Fruit fly (Drosophila melanogaster) whole organism, embryonic: Measurements from ENCODE around the gene CG7953.
A peak's percentile ranks its signal among the peaks of the same experiment; 100 is the strongest.

Experiments
- CG13123 ChIP-seq: fragments of 200-800 bp; sonication (Bioruptor generic); optimal IDR thresholded peaks from 2 replicates; lab custom pipeline; 2016; ENCODE audit warnings: missing biosample characterization, missing genetic modification characterization
- CG13624 ChIP-seq: fragments of 200-800 bp; sonication (Bioruptor generic); optimal IDR thresholded peaks from 2 replicates; lab custom pipeline; 2016; ENCODE audit warnings: missing biosample characterization, missing genetic modification characterization
- CG14860 ChIP-seq: fragments of 200-800 bp; sonication (Bioruptor generic); IDR thresholded peaks from 3 replicates; pipeline ENCODE4 v1.3.6; 2022; ENCODE audit warnings: missing biosample characterization, missing genetic modification characterization; ENCODE audit not compliant: partially characterized antibody
- CG15479 ChIP-seq: fragments of 200-800 bp; sonication (Bioruptor generic); optimal IDR thresholded peaks from 3 replicates; lab custom pipeline; 2019; ENCODE audit warnings: missing biosample characterization, mild to moderate bottlenecking, missing genetic modification characterization, moderate library complexity
- CG16779 ChIP-seq: fragments of 200-800 bp; sonication (Bioruptor generic); IDR thresholded peaks from 2 replicates; pipeline ENCODE4 v1.3.6; 2022; ENCODE audit warnings: missing biosample characterization, missing genetic modification characterization
- CG16813 ChIP-seq: fragments of 200-800 bp; sonication (Bioruptor generic); IDR thresholded peaks from 3 replicates; pipeline ENCODE4 v1.3.6; 2022; ENCODE audit warnings: missing biosample characterization, missing genetic modification characterization; ENCODE audit not compliant: partially characterized antibody
- CG16815 ChIP-seq: fragments of 200-800 bp; sonication (Bioruptor generic); optimal IDR thresholded peaks from 3 replicates; lab custom pipeline; 2017; ENCODE audit warnings: missing biosample characterization, mild to moderate bottlenecking, missing genetic modification characterization
- CG3163 ChIP-seq: fragments of 200-800 bp; sonication (Bioruptor generic); optimal IDR thresholded peaks from 3 replicates; lab custom pipeline; 2016; ENCODE audit warnings: missing biosample characterization, missing genetic modification characterization
- CG33557 ChIP-seq: fragments of 200-800 bp; sonication (Bioruptor generic); optimal IDR thresholded peaks from 2 replicates; lab custom pipeline; 2019; ENCODE audit warnings: missing biosample characterization, mild to moderate bottlenecking, missing genetic modification characterization, moderate library complexity
- CG34422 ChIP-seq: fragments of 200-800 bp; sonication (Bioruptor generic); IDR thresholded peaks from 3 replicates; pipeline ENCODE4 v1.3.6; 2022; ENCODE audit warnings: missing biosample characterization, missing genetic modification characterization
- CG4854 ChIP-seq: fragments of 200-800 bp; sonication (Bioruptor generic); optimal IDR thresholded peaks from 2 replicates; lab custom pipeline; 2016; ENCODE audit warnings: missing biosample characterization, missing genetic modification characterization, inconsistent platforms
- CG5953 ChIP-seq: fragments of 200-800 bp; sonication (Bioruptor generic); IDR thresholded peaks from 2 replicates; pipeline ENCODE4 v1.3.6; 2022; ENCODE audit warnings: missing biosample characterization, missing genetic modification characterization
- CG7357 ChIP-seq: fragments of 200-800 bp; sonication (Bioruptor generic); IDR thresholded peaks from 3 replicates; pipeline ENCODE4 v1.3.6; 2022; ENCODE audit warnings: missing biosample characterization, missing genetic modification characterization
- CG7556 ChIP-seq: fragments of 200-800 bp; sonication (Bioruptor generic); optimal IDR thresholded peaks from 2 replicates; lab custom pipeline; 2017; ENCODE audit warnings: missing biosample characterization, mild to moderate bottlenecking, missing genetic modification characterization
- CG8359 ChIP-seq: fragments of 200-800 bp; sonication (Bioruptor generic); optimal IDR thresholded peaks from 2 replicates; lab custom pipeline; 2017; ENCODE audit warnings: missing biosample characterization, mild to moderate bottlenecking, missing genetic modification characterization, borderline replicate concordance
- CG8924 ChIP-seq: fragments of 200-800 bp; optimal IDR thresholded peaks from 3 replicates; lab custom pipeline; 2019; ENCODE audit warnings: missing biosample characterization, mild to moderate bottlenecking, missing genetic modification characterization, moderate library complexity
- CG9932 ChIP-seq: fragments of 200-800 bp; sonication (Bioruptor generic); IDR thresholded peaks from 2 replicates; pipeline ENCODE4 v1.3.6; 2022; ENCODE audit warnings: missing biosample characterization, missing genetic modification characterization
- CkIIα-i1 ChIP-seq: fragments of 200-800 bp; sonication (Bioruptor generic); IDR thresholded peaks from 2 replicates; pipeline ENCODE4 v1.3.6; 2022; ENCODE audit warnings: missing biosample characterization, missing genetic modification characterization
- CrebB ChIP-seq: fragments of 200-800 bp; sonication (Bioruptor generic); optimal IDR thresholded peaks from 3 replicates; lab custom pipeline; 2018; ENCODE audit warnings: missing biosample characterization, mild to moderate bottlenecking, missing genetic modification characterization
- Fer1 ChIP-seq: fragments of 200-800 bp; sonication (Bioruptor generic); optimal IDR thresholded peaks from 2 replicates; lab custom pipeline; 2017; ENCODE audit warnings: missing biosample characterization, mild to moderate bottlenecking, missing genetic modification characterization
- HLH54F ChIP-seq: fragments of 200-800 bp; sonication (Bioruptor generic); optimal IDR thresholded peaks from 3 replicates; lab custom pipeline; 2016; ENCODE audit warnings: missing biosample characterization, missing genetic modification characterization
- HLHmδ ChIP-seq: fragments of 200-800 bp; sonication (Bioruptor generic); optimal IDR thresholded peaks from 2 replicates; lab custom pipeline; 2018; ENCODE audit warnings: missing biosample characterization, mild to moderate bottlenecking, missing genetic modification characterization, moderate library complexity
- Hey ChIP-seq: fragments of 200-800 bp; sonication (Bioruptor generic); optimal IDR thresholded peaks from 3 replicates; lab custom pipeline; 2018; ENCODE audit warnings: missing biosample characterization, mild to moderate bottlenecking, missing genetic modification characterization
- Hr39 ChIP-seq: fragments of >200 bp; optimal IDR thresholded peaks from 2 replicates; lab custom pipeline; 2017
- Lim3 ChIP-seq: fragments of 200-800 bp; sonication (Bioruptor generic); IDR thresholded peaks from 2 replicates; pipeline ENCODE4 v1.3.6; 2022; ENCODE audit warnings: missing biosample characterization, missing genetic modification characterization
- Max ChIP-seq: fragments of 200-800 bp; sonication (Bioruptor generic); optimal IDR thresholded peaks from 2 replicates; lab custom pipeline; 2016; ENCODE audit warnings: missing biosample characterization, mild to moderate bottlenecking, missing genetic modification characterization
- Myb ChIP-seq: fragments of 200-800 bp; sonication (Bioruptor generic); optimal IDR thresholded peaks from 2 replicates; lab custom pipeline; 2016; ENCODE audit warnings: missing biosample characterization, missing genetic modification characterization
- Optix ChIP-seq: fragments of 200-800 bp; sonication (Bioruptor generic); IDR thresholded peaks from 3 replicates; pipeline ENCODE4 v1.3.6; 2022; ENCODE audit warnings: missing biosample characterization, missing genetic modification characterization
- Ravus ChIP-seq: fragments of 200-800 bp; sonication (Bioruptor generic); IDR thresholded peaks from 2 replicates; pipeline ENCODE4 v1.3.6; 2022; ENCODE audit warnings: missing biosample characterization, missing genetic modification characterization
- Side ChIP-seq: fragments of 200-800 bp; sonication (Bioruptor generic); optimal IDR thresholded peaks from 2 replicates; lab custom pipeline; 2016; ENCODE audit warnings: missing biosample characterization, missing genetic modification characterization
- Usf ChIP-seq: fragments of 200-800 bp; sonication (Bioruptor generic); optimal IDR thresholded peaks from 2 replicates; lab custom pipeline; 2017; ENCODE audit warnings: missing genotype, missing biosample characterization, missing genetic modification characterization
- bcd ChIP-seq: fragments of 200-800 bp; sonication (Bioruptor generic); optimal IDR thresholded peaks from 2 replicates; lab custom pipeline; 2017; ENCODE audit warnings: missing biosample characterization, mild to moderate bottlenecking, missing genetic modification characterization
- crc ChIP-seq: fragments of 200-800 bp; sonication (Bioruptor generic); optimal IDR thresholded peaks from 2 replicates; lab custom pipeline; 2016; ENCODE audit warnings: missing biosample characterization, missing genetic modification characterization
- dati ChIP-seq: fragments of 200-800 bp; sonication (Bioruptor generic); IDR thresholded peaks from 2 replicates; pipeline ENCODE4 v1.3.6; 2022; ENCODE audit warnings: missing biosample characterization, missing genetic modification characterization
- emc ChIP-seq: fragments of 200-800 bp; sonication (Bioruptor generic); optimal IDR thresholded peaks from 2 replicates; lab custom pipeline; 2016; ENCODE audit warnings: missing biosample characterization, missing genetic modification characterization
- gcm ChIP-seq: fragments of 200-800 bp; sonication (Bioruptor generic); optimal IDR thresholded peaks from 2 replicates; lab custom pipeline; 2019; ENCODE audit warnings: missing biosample characterization, mild to moderate bottlenecking, missing genetic modification characterization, moderate library complexity
- gfzf ChIP-seq: fragments of 200-800 bp; sonication (Bioruptor generic); optimal IDR thresholded peaks from 2 replicates; lab custom pipeline; 2016; ENCODE audit warnings: missing biosample characterization, mild to moderate bottlenecking, missing genetic modification characterization, moderate library complexity
- lola ChIP-seq, 3 experiments: fragments of >200 bp in 2 of 3; fragments of 200-800 bp in 1 of 3; sonication (Bioruptor generic) in 1 of 3; optimal IDR thresholded peaks; 2 replicates each; lab custom pipeline; 2017 to 2019; ENCODE audit warnings: missing biosample characterization in 3 of 3, missing genetic modification characterization in 3 of 3, mild to moderate bottlenecking in 1 of 3, moderate library complexity in 1 of 3
- maf-S ChIP-seq: fragments of 200-800 bp; sonication (Bioruptor generic); optimal IDR thresholded peaks from 2 replicates; lab custom pipeline; 2016; ENCODE audit warnings: missing biosample characterization, missing genetic modification characterization
- nerfin-2 ChIP-seq: fragments of 200-800 bp; sonication (Bioruptor generic); IDR thresholded peaks from 2 replicates; pipeline ENCODE4 v1.3.6; 2022; ENCODE audit warnings: missing biosample characterization, missing genetic modification characterization; ENCODE audit not compliant: partially characterized antibody
- phol ChIP-seq: fragments of 200-800 bp; sonication (Bioruptor generic); optimal IDR thresholded peaks from 3 replicates; lab custom pipeline; 2018; ENCODE audit warnings: missing biosample characterization, mild to moderate bottlenecking, missing genetic modification characterization, moderate library complexity
- pita ChIP-seq: fragments of 200-800 bp; sonication (Bioruptor generic); optimal IDR thresholded peaks from 2 replicates; lab custom pipeline; 2017; ENCODE audit warnings: missing biosample characterization, mild to moderate bottlenecking, missing genetic modification characterization
- pnt ChIP-seq: fragments of 200-800 bp; sonication (Bioruptor generic); optimal IDR thresholded peaks from 3 replicates; lab custom pipeline; 2016; ENCODE audit warnings: missing biosample characterization, missing genetic modification characterization
- pzg ChIP-seq: fragments of 200-800 bp; sonication (Bioruptor generic); optimal IDR thresholded peaks from 3 replicates; lab custom pipeline; 2018; ENCODE audit warnings: missing biosample characterization, mild to moderate bottlenecking, missing genetic modification characterization, moderate library complexity
- rib ChIP-seq: fragments of 200-800 bp; sonication (Bioruptor generic); IDR thresholded peaks from 2 replicates; pipeline ENCODE4 v1.3.6; 2022; ENCODE audit warnings: missing biosample characterization, missing genetic modification characterization
- row ChIP-seq: fragments of 200-800 bp; sonication (Bioruptor generic); IDR thresholded peaks from 3 replicates; pipeline ENCODE4 v1.3.6; 2022; ENCODE audit warnings: missing biosample characterization, missing genetic modification characterization
- sc ChIP-seq, 3 experiments: fragments of >200 bp in 2 of 3; fragments of 200-800 bp in 1 of 3; sonication (Bioruptor generic) in 1 of 3; optimal IDR thresholded peaks; 2 replicates in 2 of 3; 3 replicates in 1 of 3; lab custom pipeline; 2017; ENCODE audit warnings: mild to moderate bottlenecking in 1 of 3, missing biosample characterization in 1 of 3, missing genetic modification characterization in 1 of 3, missing genetic modification reagents in 1 of 3
- shn ChIP-seq: fragments of 200-800 bp; sonication (Bioruptor generic); optimal IDR thresholded peaks from 3 replicates; lab custom pipeline; 2016; ENCODE audit warnings: missing biosample characterization, missing genetic modification characterization
- slou ChIP-seq: fragments of 200-800 bp; sonication (Bioruptor generic); optimal IDR thresholded peaks from 3 replicates; lab custom pipeline; 2016; ENCODE audit warnings: missing biosample characterization, missing genetic modification characterization
- trh ChIP-seq: fragments of 200-800 bp; sonication (Bioruptor generic); optimal IDR thresholded peaks from 2 replicates; lab custom pipeline; 2016; ENCODE audit warnings: missing biosample characterization, missing genetic modification characterization
- vnd ChIP-seq: fragments of 200-800 bp; sonication (Bioruptor generic); IDR thresholded peaks from 3 replicates; pipeline ENCODE4 v1.3.6; 2022; ENCODE audit warnings: missing biosample characterization, missing genetic modification characterization; ENCODE audit not compliant: partially characterized antibody

CG7953 gene

dm6 chr2L:13833058-13833457 lies 14.7 kb upstream of the CG7953 start, which contains the start of the genes GatC, PolG2 and Polr2C (continued):
- TF ChIP-seq CG3163 (GFP tag; lab: Kevin White, UChicago) (no peak), row (GFP tag; lab: Robert Waterston, UW) (peak; percentile 92), Myb (GFP tag; lab: Kevin White, UChicago) (peak; percentile 49), CG16779 (GFP tag; lab: Robert Waterston, UW) (no peak), CG8359 (GFP tag; lab: Kevin White, UChicago) (no peak), sc (optimal IDR thresholded peaks at IDR 0.05; lab: Kevin White, UChicago) (no peak), sc (GFP tag; optimal IDR thresholded peaks at IDR 0.05; lab: Kevin White, UChicago) (no peak), CG16813 (GFP tag; lab: Robert Waterston, UW) (peak; percentile 78), pnt (GFP tag; lab: Kevin White, UChicago) (peak; percentile 11), CG5953 (GFP tag; lab: Robert Waterston, UW) (no peak), emc (no peak), CG16815 (GFP tag; lab: Kevin White, UChicago) (no peak), gfzf (GFP tag; lab: Kevin White, UChicago) (peak; percentile 52), gcm (GFP tag; lab: Kevin White, UChicago) (peak; percentile 53), Usf (GFP tag; lab: Kevin White, UChicago) (no peak), trh (GFP tag; lab: Kevin White, UChicago) (no peak), rib (GFP tag; lab: Robert Waterston, UW) (no peak), nerfin-2 (GFP tag; lab: Robert Waterston, UW) (peak; percentile 81), CG9932 (GFP tag; lab: Robert Waterston, UW) (peak; percentile 78), CG33557 (GFP tag; lab: Kevin White, UChicago) (no peak), CG7556 (GFP tag; lab: Kevin White, UChicago) (no peak), phol (peak; percentile 55), CG4854 (GFP tag; lab: Kevin White, UChicago) (peak; percentile 2), vnd (GFP tag; lab: Robert Waterston, UW) (peak; percentile 82), CrebB (tag; lab: Kevin White, UChicago) (no peak), shn (no peak), Fer1 (GFP tag; lab: Kevin White, UChicago) (no peak), CG15479 (GFP tag; lab: Kevin White, UChicago) (no peak), pita (no peak), bcd (no peak), CG14860 (peak; percentile 76), CG13123 (GFP tag; lab: Kevin White, UChicago) (no peak), Optix (no peak), Ravus (GFP tag; lab: Robert Waterston, UW) (no peak), HLHmδ (no peak), CG34422 (peak; percentile 62; the same call in 1 of the 3 replicates), Side (GFP tag; lab: Kevin White, UChicago) (peak; percentile 26), pzg (GFP tag; lab: Kevin White, UChicago) (peak; percentile 72), slou (GFP tag; lab: Kevin White, UChicago) (no peak), Max (peak; percentile 2), dati (no peak), maf-S (GFP tag; lab: Kevin White, UChicago) (peak; percentile 43), CkIIα-i1 (GFP tag; lab: Robert Waterston, UW) (no peak), Hr39 (no peak), Hey (no peak), Lim3 (GFP tag; lab: Robert Waterston, UW) (no peak), CG7357 (GFP tag; lab: Robert Waterston, UW) (peak; percentile 82), CG8924 (peak; percentile 45), CG13624 (GFP tag; lab: Kevin White, UChicago) (peak; percentile 36), HLH54F (peak; percentile 41), crc (GFP tag; lab: Kevin White, UChicago) (no peak), lola (GFP tag; optimal IDR thresholded peaks at IDR 0.05; lab: Kevin White, UChicago) (peak in 1 of 3 experiments; percentile 39)
